Fruit fly (Drosophila melanogaster) whole organism, embryonic: ENCODE measurements around the gene Zw.

ENCODE experiments used
- Abd-B ChIP-seq: fragments of 200-800 bp; sonication (Bioruptor generic); optimal IDR thresholded peaks from 2 replicates; lab custom pipeline; 2018; ENCODE audit warnings: missing biosample characterization, mild to moderate bottlenecking, missing genetic modification characterization, moderate library complexity
- CG11696 ChIP-seq: fragments of 200-800 bp; sonication (Bioruptor generic); IDR thresholded peaks from 2 replicates; pipeline ENCODE4 v1.3.6; 2022; ENCODE audit warnings: missing biosample characterization, missing genetic modification characterization
- CG12744 ChIP-seq: fragments of 200-800 bp; sonication (Bioruptor generic); optimal IDR thresholded peaks from 2 replicates; lab custom pipeline; 2016; ENCODE audit warnings: missing biosample characterization, missing genetic modification characterization
- CG8290 ChIP-seq, 3 experiments: fragments of 200-800 bp; sonication (Bioruptor generic); optimal IDR thresholded peaks; 2 replicates each; lab custom pipeline; 2016 to 2019; ENCODE audit warnings: missing biosample characterization in 3 of 3, missing genetic modification characterization in 3 of 3, mild to moderate bottlenecking in 2 of 3, moderate library complexity in 1 of 3
- CG8478 ChIP-seq: fragments of >200 bp; optimal IDR thresholded peaks from 2 replicates; lab custom pipeline; 2018
- Dad ChIP-seq: fragments of 200-800 bp; sonication (Bioruptor generic); optimal IDR thresholded peaks from 3 replicates; lab custom pipeline; 2016; ENCODE audit warnings: missing biosample characterization, missing genetic modification characterization
- Lpt ChIP-seq: fragments of >200 bp; optimal IDR thresholded peaks from 2 replicates; lab custom pipeline; 2018; ENCODE audit warnings: missing biosample characterization, missing genetic modification characterization
- Vsx1 ChIP-seq: fragments of 200-800 bp; sonication (Bioruptor generic); optimal IDR thresholded peaks from 2 replicates; lab custom pipeline; 2017; ENCODE audit warnings: missing biosample characterization, mild to moderate bottlenecking, missing genetic modification characterization, missing genetic modification reagents
- al ChIP-seq: fragments of 200-800 bp; sonication (Bioruptor generic); IDR thresholded peaks from 2 replicates; pipeline ENCODE4 v1.3.6; 2022; ENCODE audit warnings: missing biosample characterization, missing genetic modification characterization
- ci ChIP-seq: fragments of 200-800 bp; sonication (Bioruptor generic); IDR thresholded peaks from 3 replicates; pipeline ENCODE4 v1.3.6; 2022; ENCODE audit warnings: missing biosample characterization, missing genetic modification characterization
- gfzf ChIP-seq: fragments of 200-800 bp; sonication (Bioruptor generic); optimal IDR thresholded peaks from 2 replicates; lab custom pipeline; 2016; ENCODE audit warnings: missing biosample characterization, mild to moderate bottlenecking, missing genetic modification characterization, moderate library complexity
- hkb ChIP-seq, 2 experiments: fragments of 200-800 bp in 1 of 2; fragments of >200 bp in 1 of 2; sonication (Bioruptor generic) in 1 of 2; IDR thresholded peaks in 1 of 2; optimal IDR thresholded peaks in 1 of 2; 2 replicates each; pipeline versions ENCODE4 v1.3.6 to Lab custom; 2017 to 2022; ENCODE audit warnings: missing biosample characterization in 1 of 2, missing genetic modification characterization in 1 of 2
- lab ChIP-seq: fragments of 200-800 bp; sonication (Bioruptor generic); optimal IDR thresholded peaks from 3 replicates; lab custom pipeline; 2017; ENCODE audit warnings: missing biosample characterization, missing genetic modification characterization, mild to moderate bottlenecking, moderate library complexity, missing genetic modification reagents
- sd ChIP-seq: fragments of 200-800 bp; sonication (Bioruptor generic); optimal IDR thresholded peaks from 3 replicates; lab custom pipeline; 2018; ENCODE audit warnings: missing biosample characterization, mild to moderate bottlenecking, missing genetic modification characterization, moderate library complexity

dm6 chrX:19692951-19693698 is 26.1 kb downstream of the Zw start, which contains the start of gene Mer:
- peak; percentile 49 for TF ChIP-seq CG12744 (GFP tag; lab: Kevin White, UChicago)
- no peak for TF ChIP-seq CG11696 (GFP tag; lab: Robert Waterston, UW)
- peak; percentile 80 for TF ChIP-seq Dad (GFP tag; lab: Kevin White, UChicago)
- peak; percentile 92 for TF ChIP-seq lab (GFP tag; lab: Kevin White, UChicago)
- no peak for TF ChIP-seq sd (tag; lab: Kevin White, UChicago)
- no peak for TF ChIP-seq CG8478 (lab: Kevin White, UChicago)
- peak; percentile 81 for TF ChIP-seq al
- peak; percentile 75 for TF ChIP-seq gfzf (GFP tag; lab: Kevin White, UChicago)
- peak; percentile 73 for TF ChIP-seq Abd-B
- no peak for TF ChIP-seq hkb (optimal IDR thresholded peaks at IDR 0.05; lab: Kevin White, UChicago)
- peak; percentile 91 for TF ChIP-seq hkb (GFP tag; IDR thresholded peaks at IDR 0.05; lab: Robert Waterston, UW)
- TF ChIP-seq CG8290 (GFP tag; optimal IDR thresholded peaks at IDR 0.05; lab: Kevin White, UChicago): peak; percentile 85
- peak; percentile 49 to 97 for TF ChIP-seq CG8290 (tag; optimal IDR thresholded peaks at IDR 0.05; lab: Kevin White, UChicago)
- TF ChIP-seq ci: peak; percentile 89
- TF ChIP-seq Vsx1: no peak
- TF ChIP-seq Lpt (GFP tag; lab: Kevin White, UChicago): no peak
